Fruit fly (Drosophila melanogaster) whole organism, prepupa: ENCODE data around the gene Mabi.
A peak's percentile ranks its signal among the peaks of the same experiment; 100 is the strongest.

ENCODE experiments used
- CG10631 ChIP-seq: fragments of 200-800 bp; sonication (Bioruptor generic); optimal IDR thresholded peaks from 2 replicates; lab custom pipeline; 2016; ENCODE audit warnings: missing biosample characterization, missing genetic modification characterization
- CG10669 ChIP-seq: fragments of 200-800 bp; sonication (Bioruptor generic); optimal IDR thresholded peaks from 3 replicates; lab custom pipeline; 2018; ENCODE audit warnings: missing biosample characterization, mild to moderate bottlenecking, missing genetic modification characterization, moderate library complexity
- CG15336 ChIP-seq: fragments of 200-800 bp; sonication (Bioruptor generic); IDR thresholded peaks from 2 replicates; pipeline ENCODE4 v1.3.6; 2022; ENCODE audit warnings: missing biosample characterization, missing genetic modification characterization
- CG1621 ChIP-seq: fragments of 200-800 bp; sonication (Bioruptor generic); optimal IDR thresholded peaks from 3 replicates; lab custom pipeline; 2018; ENCODE audit warnings: missing biosample characterization, mild to moderate bottlenecking, missing genetic modification characterization
- CG31627 ChIP-seq: fragments of 200-800 bp; sonication (Bioruptor generic); optimal IDR thresholded peaks from 3 replicates; lab custom pipeline; 2016; ENCODE audit warnings: missing biosample characterization, missing genetic modification characterization
- CG32006 ChIP-seq: fragments of 200-800 bp; sonication (Bioruptor generic); optimal IDR thresholded peaks from 3 replicates; lab custom pipeline; 2017; ENCODE audit warnings: missing biosample characterization, mild to moderate bottlenecking, missing genetic modification characterization
- CG34406 ChIP-seq: fragments of 200-800 bp; sonication (Bioruptor generic); optimal IDR thresholded peaks from 3 replicates; lab custom pipeline; 2016; ENCODE audit warnings: missing biosample characterization, missing genetic modification characterization
- CG6163 ChIP-seq: fragments of 200-800 bp; sonication (Bioruptor generic); IDR thresholded peaks from 3 replicates; pipeline ENCODE4 v1.3.6; 2022; ENCODE audit warnings: missing biosample characterization, missing genetic modification characterization
- CG6792 ChIP-seq: fragments of 200-800 bp; sonication (Bioruptor generic); optimal IDR thresholded peaks from 3 replicates; lab custom pipeline; 2016; ENCODE audit warnings: missing biosample characterization, missing genetic modification characterization
- CG6808 ChIP-seq: fragments of 200-800 bp; sonication (Bioruptor generic); optimal IDR thresholded peaks from 3 replicates; lab custom pipeline; 2017; ENCODE audit warnings: missing biosample characterization, missing genetic modification characterization, mild to moderate bottlenecking, moderate library complexity, missing genetic modification reagents
- CG6854 ChIP-seq: fragments of 200-800 bp; sonication (Bioruptor generic); optimal IDR thresholded peaks from 2 replicates; lab custom pipeline; 2017; ENCODE audit warnings: missing biosample characterization, mild to moderate bottlenecking, missing genetic modification characterization
- CG8119 ChIP-seq: fragments of 200-800 bp; sonication (Bioruptor generic); IDR thresholded peaks from 3 replicates; pipeline ENCODE4 v1.3.6; 2022; ENCODE audit warnings: missing biosample characterization, missing genetic modification characterization
- CG8319 ChIP-seq: fragments of 200-800 bp; sonication (Bioruptor generic); optimal IDR thresholded peaks from 3 replicates; lab custom pipeline; 2016; ENCODE audit warnings: missing biosample characterization, missing genetic modification characterization
- CG8632 ChIP-seq: fragments of 200-800 bp; sonication (Bioruptor generic); optimal IDR thresholded peaks from 3 replicates; lab custom pipeline; 2016; ENCODE audit warnings: missing biosample characterization, missing genetic modification characterization
- CG9139 ChIP-seq: fragments of 200-800 bp; sonication (Bioruptor generic); optimal IDR thresholded peaks from 3 replicates; lab custom pipeline; 2017; ENCODE audit warnings: missing biosample characterization, mild to moderate bottlenecking, missing genetic modification characterization
- Eip75B ChIP-seq: fragments of 200-800 bp; sonication (Bioruptor generic); optimal IDR thresholded peaks from 3 replicates; lab custom pipeline; 2016; ENCODE audit warnings: missing biosample characterization, missing genetic modification characterization
- Eip78C ChIP-seq: fragments of 200-800 bp; sonication (Bioruptor generic); peaks from one replicate; lab custom pipeline; 2016; ENCODE audit warnings: missing biosample characterization, missing genetic modification characterization
- Eip93F ChIP-seq: fragments of 200-800 bp; sonication (Bioruptor generic); optimal IDR thresholded peaks from 2 replicates; lab custom pipeline; 2016; ENCODE audit warnings: missing biosample characterization, mild to moderate bottlenecking, missing genetic modification characterization
- Ets21C ChIP-seq: fragments of 200-800 bp; sonication (Bioruptor generic); optimal IDR thresholded peaks from 3 replicates; lab custom pipeline; 2016; ENCODE audit warnings: missing biosample characterization, missing genetic modification characterization
- Gug ChIP-seq: fragments of 200-800 bp; sonication (Bioruptor generic); IDR thresholded peaks from 2 replicates; pipeline ENCODE4 v1.3.6; 2022; ENCODE audit warnings: missing biosample characterization, missing genetic modification characterization
- Hr38 ChIP-seq: sonication (Bioruptor generic); optimal IDR thresholded peaks from 2 replicates; lab custom pipeline; 2016; ENCODE audit warnings: missing biosample characterization, missing genetic modification characterization
- Hr39 ChIP-seq: fragments of 200-800 bp; sonication (Bioruptor generic); optimal IDR thresholded peaks from 2 replicates; lab custom pipeline; 2016; ENCODE audit warnings: missing biosample characterization, missing genetic modification characterization
- Hr4 ChIP-seq: fragments of 200-800 bp; sonication (Bioruptor generic); optimal IDR thresholded peaks from 3 replicates; lab custom pipeline; 2016; ENCODE audit warnings: missing biosample characterization, missing genetic modification characterization
- Smox ChIP-seq: fragments of 200-800 bp; sonication (Bioruptor generic); optimal IDR thresholded peaks from 3 replicates; lab custom pipeline; 2016; ENCODE audit warnings: missing biosample characterization, missing genetic modification characterization
- Sox15 ChIP-seq: fragments of 200-800 bp; sonication (Bioruptor generic); optimal IDR thresholded peaks from 3 replicates; lab custom pipeline; 2016; ENCODE audit warnings: missing biosample characterization, missing genetic modification characterization
- cyc ChIP-seq: fragments of 200-800 bp; sonication (Bioruptor generic); optimal IDR thresholded peaks from 3 replicates; lab custom pipeline; 2016; ENCODE audit warnings: missing biosample characterization, missing genetic modification characterization
- dac ChIP-seq: fragments of 200-800 bp; sonication (Bioruptor generic); optimal IDR thresholded peaks from 2 replicates; lab custom pipeline; 2017; ENCODE audit warnings: missing biosample characterization, mild to moderate bottlenecking, missing genetic modification characterization
- eg ChIP-seq: fragments of 200-800 bp; sonication (Bioruptor generic); IDR thresholded peaks from 3 replicates; pipeline ENCODE4 v1.3.6; 2022; ENCODE audit warnings: missing biosample characterization, missing genetic modification characterization
- esn ChIP-seq: fragments of 200-800 bp; sonication (Bioruptor generic); optimal IDR thresholded peaks from 2 replicates; lab custom pipeline; 2016; ENCODE audit warnings: missing biosample characterization, mild to moderate bottlenecking, missing genetic modification characterization, moderate library complexity
- fd59A ChIP-seq: fragments of 200-800 bp; sonication (Bioruptor generic); optimal IDR thresholded peaks from 2 replicates; lab custom pipeline; 2017; ENCODE audit warnings: missing biosample characterization, mild to moderate bottlenecking, missing genetic modification characterization, missing genetic modification reagents
- fkh ChIP-seq: fragments of 200-800 bp; sonication (Bioruptor generic); optimal IDR thresholded peaks from 3 replicates; lab custom pipeline; 2017; ENCODE audit warnings: missing biosample characterization, mild to moderate bottlenecking, missing genetic modification characterization, moderate library complexity
- lz ChIP-seq: fragments of 200-800 bp; sonication (Bioruptor generic); optimal IDR thresholded peaks from 3 replicates; lab custom pipeline; 2016; ENCODE audit warnings: missing biosample characterization, missing genetic modification characterization
- net ChIP-seq: fragments of 200-800 bp; sonication (Bioruptor generic); optimal IDR thresholded peaks from 3 replicates; lab custom pipeline; 2016; ENCODE audit warnings: missing biosample characterization, missing genetic modification characterization
- spab ChIP-seq: fragments of 200-800 bp; sonication (Bioruptor generic); optimal IDR thresholded peaks from 2 replicates; lab custom pipeline; 2017; ENCODE audit warnings: missing biosample characterization, mild to moderate bottlenecking, missing genetic modification characterization, missing genetic modification reagents
- svp ChIP-seq: fragments of 200-800 bp; sonication (Bioruptor generic); peaks from one replicate; lab custom pipeline; 2016; ENCODE audit warnings: missing biosample characterization, missing genetic modification characterization
- vri ChIP-seq: fragments of 200-800 bp; sonication (Bioruptor generic); optimal IDR thresholded peaks from 3 replicates; lab custom pipeline; 2016; ENCODE audit warnings: missing biosample characterization, mild to moderate bottlenecking, missing genetic modification characterization

Mabi gene

DNA sequence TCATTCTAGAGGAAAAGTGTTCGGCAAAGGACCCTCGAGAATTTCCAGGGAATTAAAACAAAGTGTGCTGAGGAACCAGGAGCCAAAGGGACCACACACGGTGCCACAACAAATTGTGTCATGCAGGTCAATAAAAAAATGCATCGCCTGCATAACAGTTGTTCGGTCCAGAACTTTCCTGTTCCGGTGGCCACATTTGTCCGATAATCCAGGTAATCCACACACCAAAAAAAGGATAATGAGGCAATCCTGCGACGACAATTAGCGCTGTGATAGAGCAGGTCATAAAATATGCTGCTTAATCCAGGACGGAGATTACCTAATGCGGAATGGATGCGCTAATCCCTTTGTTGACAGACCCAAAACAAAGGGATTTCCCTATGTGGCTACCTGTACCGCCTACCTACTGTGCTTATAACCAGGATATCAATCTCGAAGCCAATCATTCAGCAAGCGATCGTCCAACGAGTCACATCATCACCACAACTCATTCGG is 5.0 kb downstream of the Mabi start, which contains the start of gene CG16815:
TSS of gene CG16815 (plus strand) at position 445 of the 495 bp plus-strand sequence.
- TF ChIP-seq fd59A (no peak), dac (GFP tag; lab: Kevin White, UChicago) (no peak)

- no peak for TF ChIP-seq CG10669 (GFP tag; lab: Kevin White, UChicago)
- TF ChIP-seq Eip93F (GFP tag; lab: Kevin White, UChicago) = no peak
- no peak for TF ChIP-seq CG6854 (GFP tag; lab: Kevin White, UChicago)
These were observed 7.2 kb downstream of the Mabi start, which contains the start of gene CG16813 for dm6 chr2L:13227242-13227641. Gene CG16813 (plus strand): TSS chr2L:13227529.

DNA sequence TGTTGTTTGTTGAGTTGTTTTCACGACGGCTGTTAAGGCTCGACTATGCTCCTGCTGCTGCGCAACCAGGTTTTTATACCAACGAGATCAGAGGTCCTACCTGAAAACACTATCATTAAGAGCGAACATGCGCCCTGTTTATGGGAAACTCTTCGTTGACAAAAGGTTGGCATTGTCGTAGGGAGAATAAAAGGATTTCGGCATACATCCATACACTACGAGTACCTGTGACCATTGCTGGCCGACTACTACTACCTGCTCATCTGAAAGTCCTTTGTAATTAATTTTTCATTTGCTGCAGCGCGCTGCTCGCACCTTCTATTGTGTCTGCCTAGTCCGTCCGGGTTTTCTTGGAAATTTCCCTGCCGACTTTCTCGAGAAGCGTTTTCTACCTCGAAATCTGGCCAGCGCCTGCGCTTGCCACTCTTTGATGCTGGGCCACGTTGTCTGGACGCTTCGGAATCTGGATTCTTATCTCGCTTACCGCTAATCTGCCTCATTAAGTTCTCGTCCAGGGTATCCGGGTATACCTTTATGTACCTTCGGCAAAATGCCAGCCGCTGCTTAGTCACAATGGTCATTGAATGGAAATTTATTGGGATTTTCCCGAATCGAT is 9.1 kb downstream of the Mabi start, which contains the start of gene CG15480:
TSS of gene CG15480 (minus strand) at position 51 of the 616 bp plus-strand sequence.
- TF ChIP-seq vri (no peak), CG10631 (GFP tag; lab: Kevin White, UChicago) (no peak), Hr38 (GFP tag; lab: Kevin White, UChicago) (no peak), svp (GFP tag; lab: Kevin White, UChicago) (no peak), CG15336 (no peak), CG9139 (GFP tag; lab: Kevin White, UChicago) (no peak), cyc (no peak), Eip75B (no peak), spab (no peak), fd59A (no peak), CG10669 (GFP tag; lab: Kevin White, UChicago) (no peak), CG6163 (GFP tag; lab: Robert Waterston, UW) (no peak), Smox (no peak)

dm6 chr2L:13222225-13222648 is 12.2 kb downstream of the Mabi start, which contains the start of the genes Ski6 and CG16812:
Gene Ski6 (minus strand): TSS chr2L:13222429.
Gene CG16812 (plus strand): TSS chr2L:13222587.
- TF ChIP-seq net (GFP tag; lab: Kevin White, UChicago) = no peak
- peak; percentile 70 for TF ChIP-seq esn (GFP tag; lab: Kevin White, UChicago)
- no peak for TF ChIP-seq CG1621
- TF ChIP-seq fd59A = no peak
- TF ChIP-seq Ets21C (GFP tag; lab: Kevin White, UChicago) = peak; percentile 37
- peak; percentile 51 for TF ChIP-seq CG31627 (GFP tag; lab: Kevin White, UChicago)
- TF ChIP-seq Eip93F (GFP tag; lab: Kevin White, UChicago) = no peak
- TF ChIP-seq cyc = peak; percentile 49
- peak; percentile 44 for TF ChIP-seq Hr39 (GFP tag; lab: Kevin White, UChicago)
- no peak for TF ChIP-seq lz (GFP tag; lab: Kevin White, UChicago)
- TF ChIP-seq CG8632 (GFP tag; lab: Kevin White, UChicago) = peak; percentile 41
- no peak for TF ChIP-seq Eip75B
- TF ChIP-seq Gug = peak; percentile 35; the same call in 1 of the 2 replicates
- TF ChIP-seq dac (GFP tag; lab: Kevin White, UChicago) = no peak
- peak; percentile 60; the same call in 1 of the 2 replicates for TF ChIP-seq CG15336
- no peak for TF ChIP-seq CG9139 (GFP tag; lab: Kevin White, UChicago)
- TF ChIP-seq CG10631 (GFP tag; lab: Kevin White, UChicago) = peak; percentile 75
- TF ChIP-seq CG8319 (GFP tag; lab: Kevin White, UChicago) = no peak
- TF ChIP-seq Hr4 = no peak
- no peak for TF ChIP-seq Eip78C
- no peak for TF ChIP-seq CG32006 (GFP tag; lab: Kevin White, UChicago)
- TF ChIP-seq eg = peak; percentile 66
- TF ChIP-seq CG6808 = no peak
- peak; percentile 43; the same call in 1 of the 3 replicates for TF ChIP-seq CG8119 (GFP tag; lab: Robert Waterston, UW)
- peak; percentile 36 for TF ChIP-seq CG6792 (GFP tag; lab: Kevin White, UChicago)
- peak; percentile 48 for TF ChIP-seq CG34406 (GFP tag; lab: Kevin White, UChicago)
- peak; percentile 29 for TF ChIP-seq Sox15
- peak; percentile 78 for TF ChIP-seq fkh (GFP tag; lab: Kevin White, UChicago)
- TF ChIP-seq CG6163 (GFP tag; lab: Robert Waterston, UW) = no peak
